Worm (Caenorhabditis elegans) whole organism, L3 larva: Measurements from ENCODE around the gene Y82E9BL.19.

ENCODE experiments used
- R02D3.7 ChIP-seq: fragments of 150-350 bp; optimal IDR thresholded peaks from 2 replicates; lab custom pipeline; 2014; ENCODE audit warnings: missing biosample characterization, missing genetic modification characterization
- daf-12 ChIP-seq: fragments of 150-350 bp; optimal IDR thresholded peaks from 2 replicates; lab custom pipeline; 2014; ENCODE audit warnings: missing biosample characterization, missing genetic modification reagents, missing genetic modification characterization
- elt-1 ChIP-seq: fragments of 150-350 bp; optimal IDR thresholded peaks from 2 replicates; lab custom pipeline; 2014; ENCODE audit warnings: missing biosample characterization, missing genetic modification characterization
- elt-3 ChIP-seq, 3 experiments: fragments of 150-350 bp in 1 of 3; sonication (generic microtip) in 2 of 3; optimal IDR thresholded peaks; 2 replicates in 2 of 3; 4 replicates in 1 of 3; lab custom pipeline; 2014 to 2017; ENCODE audit warnings: missing biosample characterization in 3 of 3, missing genetic modification characterization in 3 of 3
- jun-1 ChIP-seq: fragments of 150-350 bp; optimal IDR thresholded peaks from 2 replicates; lab custom pipeline; 2014; ENCODE audit warnings: missing biosample characterization, missing genetic modification reagents, missing genetic modification characterization
- mml-1 ChIP-seq: fragments of 150-350 bp; sonication (generic microtip); optimal IDR thresholded peaks from 3 replicates; lab custom pipeline; 2014; ENCODE audit warnings: missing biosample characterization, missing genetic modification characterization
- nhr-11 ChIP-seq: fragments of 150-350 bp; optimal IDR thresholded peaks from 2 replicates; lab custom pipeline; 2014; ENCODE audit warnings: missing biosample characterization, missing genetic modification characterization
- nhr-12 ChIP-seq: fragments of 150-350 bp; optimal IDR thresholded peaks from 2 replicates; lab custom pipeline; 2014; ENCODE audit warnings: missing biosample characterization, missing genetic modification characterization
- nhr-237 ChIP-seq: fragments of 150-350 bp; optimal IDR thresholded peaks from 2 replicates; lab custom pipeline; 2014; ENCODE audit warnings: missing biosample characterization, missing genetic modification characterization
- nhr-25 ChIP-seq: sonication (generic microtip); optimal IDR thresholded peaks from 2 replicates; lab custom pipeline; 2017; ENCODE audit warnings: missing biosample characterization, missing genetic modification characterization
- sea-2 ChIP-seq: fragments of 150-350 bp; sonication (generic microtip); optimal IDR thresholded peaks from 4 replicates; lab custom pipeline; 2014; ENCODE audit warnings: missing biosample characterization, missing genetic modification reagents, missing genetic modification characterization
- snpc-4 ChIP-seq: fragments of 150-350 bp; optimal IDR thresholded peaks from 2 replicates; lab custom pipeline; 2014; ENCODE audit warnings: missing biosample characterization, missing genetic modification characterization
- tbx-2 ChIP-seq: sonication (generic microtip); optimal IDR thresholded peaks from 2 replicates; lab custom pipeline; 2016; ENCODE audit warnings: mild to moderate bottlenecking, missing genetic modification characterization, missing compliant biosample characterization

DNA sequence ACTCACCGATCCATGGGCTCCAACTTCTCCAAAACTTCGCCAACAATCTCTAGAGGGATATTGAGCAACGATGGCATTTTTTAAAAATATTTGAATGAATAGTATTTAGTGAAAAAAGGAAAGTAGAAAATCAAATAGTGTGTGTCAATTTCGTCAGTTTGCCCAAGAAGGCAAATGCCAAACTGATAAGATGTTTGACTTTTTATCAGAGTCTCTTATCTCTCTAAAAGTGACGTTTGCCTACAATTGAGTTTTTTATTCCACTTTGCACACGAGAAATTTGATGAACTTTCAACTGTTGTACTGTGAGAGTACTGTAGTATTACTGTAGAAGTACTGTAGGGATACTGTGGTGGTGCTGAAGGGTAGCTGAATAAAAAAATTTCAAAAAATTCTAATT, 8.3 kb upstream of the Y82E9BL.19 start:
- no peak for TF ChIP-seq daf-12 (tag; lab: Kevin White, UChicago)
- no peak for TF ChIP-seq nhr-11 (tag; lab: Kevin White, UChicago)
- TF ChIP-seq nhr-237 (tag; lab: Kevin White, UChicago): no peak
- TF ChIP-seq sea-2: no peak
- no peak for TF ChIP-seq nhr-12 (tag; lab: Kevin White, UChicago)
- no peak for TF ChIP-seq nhr-25 (tag; lab: Kevin White, UChicago)
- TF ChIP-seq elt-3 (tag; optimal IDR thresholded peaks at IDR 0.05; lab: Kevin White, UChicago): no peak
- TF ChIP-seq snpc-4 (tag; lab: Kevin White, UChicago): no peak
- TF ChIP-seq jun-1: no peak
- TF ChIP-seq tbx-2 (tag; lab: Kevin White, UChicago): no peak
- no peak for TF ChIP-seq elt-1
- no peak for TF ChIP-seq mml-1
- TF ChIP-seq R02D3.7: no peak
